Fruit fly (Drosophila melanogaster) whole organism, adult: Measurements from ENCODE around the gene Cyp4d1.

Source experiments
- CG11617 ChIP-seq: fragments of 200-800 bp; sonication (Bioruptor generic); optimal IDR thresholded peaks from 2 replicates; lab custom pipeline; 2017; ENCODE audit warnings: mild to moderate bottlenecking, missing biosample characterization, missing genetic modification reagents, missing genetic modification characterization
- CG12768 ChIP-seq: fragments of 200-800 bp; sonication (Bioruptor generic); optimal IDR thresholded peaks from 2 replicates; lab custom pipeline; 2017; ENCODE audit warnings: missing biosample characterization, missing genetic modification characterization, mild to moderate bottlenecking, moderate library complexity, missing genetic modification reagents
- CG14711 ChIP-seq: fragments of 200-800 bp; sonication (Bioruptor generic); optimal IDR thresholded peaks from 2 replicates; lab custom pipeline; 2018; ENCODE audit warnings: missing biosample characterization, mild to moderate bottlenecking, missing genetic modification characterization, moderate library complexity
- CG1620 ChIP-seq: fragments of 200-800 bp; sonication (Bioruptor generic); optimal IDR thresholded peaks from 2 replicates; lab custom pipeline; 2016; ENCODE audit warnings: missing biosample characterization, missing genetic modification characterization
- CG33017 ChIP-seq: fragments of 200-800 bp; sonication (Bioruptor generic); optimal IDR thresholded peaks from 2 replicates; lab custom pipeline; 2018; ENCODE audit warnings: missing biosample characterization, mild to moderate bottlenecking, missing genetic modification characterization, moderate library complexity
- CG5204 ChIP-seq: fragments of 200-800 bp; sonication (Bioruptor generic); optimal IDR thresholded peaks from 2 replicates; lab custom pipeline; 2016; ENCODE audit warnings: missing biosample characterization, missing genetic modification characterization
- CG7045 ChIP-seq: fragments of 200-800 bp; sonication (Bioruptor generic); optimal IDR thresholded peaks from 2 replicates; lab custom pipeline; 2017; ENCODE audit warnings: missing biosample characterization, mild to moderate bottlenecking, missing genetic modification characterization
- CG7101 ChIP-seq: fragments of 200-800 bp; sonication (Bioruptor generic); optimal IDR thresholded peaks from 2 replicates; lab custom pipeline; 2018; ENCODE audit warnings: missing biosample characterization, mild to moderate bottlenecking, missing genetic modification characterization, moderate library complexity
- Clk ChIP-seq: fragments of 200-800 bp; sonication (Bioruptor generic); optimal IDR thresholded peaks from 2 replicates; lab custom pipeline; 2017; ENCODE audit warnings: missing biosample characterization, missing genetic modification characterization
- Crg-1 ChIP-seq: fragments of 200-800 bp; sonication (Bioruptor generic); optimal IDR thresholded peaks from 2 replicates; lab custom pipeline; 2016; ENCODE audit warnings: missing biosample characterization, missing genetic modification characterization
- Hr96 ChIP-seq: fragments of 200-800 bp; sonication (Bioruptor generic); optimal IDR thresholded peaks from 2 replicates; lab custom pipeline; 2016; ENCODE audit warnings: missing biosample characterization, missing genetic modification characterization
- Mnt ChIP-seq: fragments of 200-800 bp; sonication (Bioruptor generic); optimal IDR thresholded peaks from 2 replicates; lab custom pipeline; 2016; ENCODE audit warnings: missing biosample characterization, mild to moderate bottlenecking, missing genetic modification characterization
- bab1 ChIP-seq: fragments of 200-800 bp; sonication (Bioruptor generic); optimal IDR thresholded peaks from 3 replicates; lab custom pipeline; 2019; ENCODE audit warnings: missing biosample characterization, mild to moderate bottlenecking, missing genetic modification characterization, moderate library complexity
- cic ChIP-seq: fragments of 200-800 bp; sonication (Bioruptor generic); optimal IDR thresholded peaks from 2 replicates; lab custom pipeline; 2017; ENCODE audit warnings: missing biosample characterization, mild to moderate bottlenecking, missing genetic modification characterization, moderate library complexity
- cnc ChIP-seq, 2 experiments: fragments of >200 bp; optimal IDR thresholded peaks; 2 replicates each; lab custom pipeline; 2017
- kay ChIP-seq: fragments of 200-800 bp; sonication (Bioruptor generic); peaks from one replicate; lab custom pipeline; 2016; ENCODE audit warnings: missing biosample characterization, missing genetic modification characterization, borderline replicate concordance
- ovo ChIP-seq: fragments of 200-800 bp; sonication (Bioruptor generic); optimal IDR thresholded peaks from 2 replicates; lab custom pipeline; 2016; ENCODE audit warnings: missing biosample characterization, missing genetic modification characterization
- pad ChIP-seq: fragments of 200-800 bp; sonication (Bioruptor generic); optimal IDR thresholded peaks from 3 replicates; lab custom pipeline; 2017; ENCODE audit warnings: missing biosample characterization, missing genetic modification characterization, mild to moderate bottlenecking, moderate library complexity, missing genetic modification reagents
- tj ChIP-seq: fragments of 200-800 bp; sonication (Bioruptor generic); optimal IDR thresholded peaks from 3 replicates; lab custom pipeline; 2017; ENCODE audit warnings: missing biosample characterization, mild to moderate bottlenecking, missing genetic modification characterization, moderate library complexity
- toe ChIP-seq: fragments of 200-800 bp; sonication (Bioruptor generic); optimal IDR thresholded peaks from 2 replicates; lab custom pipeline; 2016; ENCODE audit warnings: missing biosample characterization, missing genetic modification characterization

The Cyp4d1 gene

dm6 chrX:2178802-2179201 is 16.8 kb upstream of the Cyp4d1 start, which contains the start of gene Cyp4ae1:
Gene Cyp4ae1, plus strand, starts transcription at chrX:2179007.
- TF ChIP-seq toe (GFP tag; lab: Kevin White, UChicago), result no peak
- TF ChIP-seq cic (GFP tag; lab: Kevin White, UChicago), result peak; percentile 25
- TF ChIP-seq Mnt (GFP tag; lab: Kevin White, UChicago), result peak; percentile 16

dm6 chrX:2175956-2176469 is 14.0 kb upstream of the Cyp4d1 start, which contains the start of gene Cyp4d2:
Gene Cyp4d2, plus strand, starts transcription at chrX:2176006.
- TF ChIP-seq CG7101 (tag; lab: Kevin White, UChicago) (no peak), tj (GFP tag; lab: Kevin White, UChicago) (peak; percentile 24), CG11617 (GFP tag; lab: Kevin White, UChicago) (no peak), cnc (optimal IDR thresholded peaks at IDR 0.05; lab: Kevin White, UChicago) (peak; percentile 75 to 93), CG5204 (GFP tag; lab: Kevin White, UChicago) (no peak)

- no peak for TF ChIP-seq CG33017 (tag; lab: Kevin White, UChicago)
- no peak for TF ChIP-seq CG7045 (GFP tag; lab: Kevin White, UChicago)
- peak in 1 of 2 experiments; percentile 27 for TF ChIP-seq cnc (optimal IDR thresholded peaks at IDR 0.05; lab: Kevin White, UChicago)
Measured at dm6 chrX:2175265-2175795, 13.3 kb upstream of the Cyp4d1 start, which contains the start of gene Cyp4d14. Gene Cyp4d14, minus strand, starts transcription at chrX:2175315.

dm6 chrX:2172420-2172827 is 10.4 kb upstream of the Cyp4d1 start, which contains the start of gene ND-B14.5A:
Gene ND-B14.5A, plus strand, starts transcription at chrX:2172526.
- TF ChIP-seq cnc (optimal IDR thresholded peaks at IDR 0.05; lab: Kevin White, UChicago) (no peak), Mnt (GFP tag; lab: Kevin White, UChicago) (peak; percentile 49), CG7045 (GFP tag; lab: Kevin White, UChicago) (no peak), Crg-1 (GFP tag; lab: Kevin White, UChicago) (no peak), ovo (GFP tag; lab: Kevin White, UChicago) (no peak), CG11617 (GFP tag; lab: Kevin White, UChicago) (peak; percentile 19), kay (GFP tag; lab: Kevin White, UChicago) (no peak), CG14711 (tag; lab: Kevin White, UChicago) (peak; percentile 0), bab1 (peak; percentile 58), CG12768 (no peak), CG7101 (tag; lab: Kevin White, UChicago) (peak; percentile 13)

dm6 chrX:2170424-2170823 is 8.4 kb upstream of the Cyp4d1 start:
- no peak for TF ChIP-seq cic (GFP tag; lab: Kevin White, UChicago)
- TF ChIP-seq CG5204 (GFP tag; lab: Kevin White, UChicago), result no peak
- TF ChIP-seq toe (GFP tag; lab: Kevin White, UChicago), result no peak
- no peak for TF ChIP-seq tj (GFP tag; lab: Kevin White, UChicago)
- TF ChIP-seq ovo (GFP tag; lab: Kevin White, UChicago), result no peak
- no peak for TF ChIP-seq Hr96
- TF ChIP-seq CG33017 (tag; lab: Kevin White, UChicago), result no peak
- no peak for TF ChIP-seq Crg-1 (GFP tag; lab: Kevin White, UChicago)
- no peak for TF ChIP-seq Clk (GFP tag; lab: Kevin White, UChicago)
- no peak for TF ChIP-seq CG1620 (GFP tag; lab: Kevin White, UChicago)
- TF ChIP-seq pad (GFP tag; lab: Kevin White, UChicago), result no peak
- TF ChIP-seq kay (GFP tag; lab: Kevin White, UChicago), result no peak

dm6 chrX:2168485-2169199 is 6.7 kb upstream of the Cyp4d1 start:
- TF ChIP-seq CG11617 (GFP tag; lab: Kevin White, UChicago), result peak; percentile 15
- TF ChIP-seq ovo (GFP tag; lab: Kevin White, UChicago), result no peak

dm6 chrX:2166129-2166528 is 4.1 kb upstream of the Cyp4d1 start:
- TF ChIP-seq kay (GFP tag; lab: Kevin White, UChicago) (no peak), Clk (GFP tag; lab: Kevin White, UChicago) (no peak)
